Fruit fly (Drosophila melanogaster) whole organism, pupa: ENCODE results near the gene lmgA.

Source experiments
- CG10348 ChIP-seq: fragments of 200-800 bp; sonication (Bioruptor generic); IDR thresholded peaks from 2 replicates; pipeline ENCODE4 v1.3.6; 2022; ENCODE audit warnings: missing biosample characterization, missing genetic modification characterization
- CG12605 ChIP-seq: fragments of 200-800 bp; sonication (Bioruptor generic); IDR thresholded peaks from 2 replicates; pipeline ENCODE4 v1.3.6; 2022; ENCODE audit warnings: missing biosample characterization, missing genetic modification characterization
- CG17806 ChIP-seq: fragments of 200-800 bp; sonication (Bioruptor generic); optimal IDR thresholded peaks from 2 replicates; lab custom pipeline; 2018; ENCODE audit warnings: missing biosample characterization, mild to moderate bottlenecking, missing genetic modification characterization, moderate library complexity
- CG32121 ChIP-seq: fragments of 200-800 bp; sonication (Bioruptor generic); IDR thresholded peaks from 2 replicates; pipeline ENCODE4 v1.3.6; 2022; ENCODE audit warnings: missing biosample characterization, missing genetic modification characterization
- CG8159 ChIP-seq: fragments of 200-800 bp; sonication (Bioruptor generic); optimal IDR thresholded peaks from 3 replicates; lab custom pipeline; 2018; ENCODE audit warnings: missing biosample characterization, mild to moderate bottlenecking, missing genetic modification characterization, moderate library complexity
- CG8301 ChIP-seq: fragments of 200-800 bp; sonication (Bioruptor generic); optimal IDR thresholded peaks from 2 replicates; lab custom pipeline; 2018; ENCODE audit warnings: missing biosample characterization, mild to moderate bottlenecking, missing genetic modification characterization
- CG9948 ChIP-seq: fragments of 200-800 bp; sonication (Bioruptor generic); optimal IDR thresholded peaks from 2 replicates; lab custom pipeline; 2018; ENCODE audit warnings: missing biosample characterization, mild to moderate bottlenecking, missing genetic modification characterization, moderate library complexity
- EcR ChIP-seq: fragments of 200-800 bp; sonication (Bioruptor generic); optimal IDR thresholded peaks from 3 replicates; lab custom pipeline; 2019; ENCODE audit warnings: missing biosample characterization, missing genetic modification characterization, mild to moderate bottlenecking, moderate library complexity, missing genetic modification reagents
- Ets98B ChIP-seq: fragments of 200-800 bp; sonication (Bioruptor generic); IDR thresholded peaks from 2 replicates; pipeline ENCODE4 v1.3.6; 2022; ENCODE audit warnings: missing biosample characterization, missing genetic modification characterization
- Pif1A ChIP-seq: fragments of 200-800 bp; sonication (Bioruptor generic); optimal IDR thresholded peaks from 3 replicates; lab custom pipeline; 2016; ENCODE audit warnings: missing biosample characterization, missing genetic modification characterization
- Pif1B ChIP-seq: fragments of 200-800 bp; sonication (Bioruptor generic); optimal IDR thresholded peaks from 3 replicates; lab custom pipeline; 2016; ENCODE audit warnings: missing biosample characterization, missing genetic modification characterization
- rn ChIP-seq: fragments of 200-800 bp; sonication (Bioruptor generic); IDR thresholded peaks from 2 replicates; pipeline ENCODE4 v1.3.6; 2022; ENCODE audit warnings: missing biosample characterization, missing genetic modification characterization

DNA sequence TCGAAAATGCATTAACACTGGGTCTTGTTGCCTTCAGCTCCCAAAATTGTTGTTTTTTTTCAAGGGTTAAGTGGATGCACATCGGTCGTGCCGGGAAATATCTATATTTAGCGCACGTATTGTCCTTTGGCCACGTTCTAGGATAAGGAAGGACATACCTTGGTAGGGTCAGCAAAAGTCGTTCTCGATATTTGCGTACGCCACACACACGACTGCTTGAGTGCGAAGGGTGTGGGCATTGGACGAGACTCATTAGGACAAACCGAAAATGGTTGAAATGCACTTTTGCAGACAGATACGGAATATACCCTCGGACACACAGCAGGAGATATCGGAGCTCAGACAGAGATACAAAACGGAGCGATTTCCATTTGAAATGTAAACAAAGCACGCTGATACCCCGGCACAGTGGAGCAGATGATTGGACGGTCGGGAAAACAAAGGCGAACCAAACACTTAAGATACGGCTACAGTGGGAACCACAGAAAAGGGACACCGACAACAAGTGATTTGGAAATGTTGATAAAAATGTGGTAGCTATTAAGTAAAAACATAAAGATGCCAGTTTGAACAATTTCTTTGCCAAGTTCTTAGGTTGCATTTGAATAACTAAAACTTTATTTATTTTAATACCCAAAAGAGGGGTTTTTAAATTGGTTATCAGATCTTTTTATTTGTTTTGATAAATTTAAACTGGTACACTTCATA, 17.1 kb upstream of the lmgA start:
- TF ChIP-seq CG32121 (no peak), CG8159 (no peak), Pif1A (GFP tag; lab: Kevin White, UChicago) (no peak), CG8301 (tag; lab: Kevin White, UChicago) (no peak), CG10348 (no peak), EcR (no peak), CG9948 (tag; lab: Kevin White, UChicago) (no peak), Ets98B (GFP tag; lab: Robert Waterston, UW) (no peak), Pif1B (GFP tag; lab: Kevin White, UChicago) (no peak), rn (GFP tag; lab: Robert Waterston, UW) (no peak), CG12605 (GFP tag; lab: Robert Waterston, UW) (no peak), CG17806 (tag; lab: Kevin White, UChicago) (no peak)
